Fruit fly (Drosophila melanogaster) whole organism, embryonic: Measurements from ENCODE around the gene RfC3.

ENCODE experiments used
- Ada2b ChIP-seq: fragments of 200-800 bp; sonication (Bioruptor generic); IDR thresholded peaks from 2 replicates; pipeline ENCODE4 v1.3.6; 2022; ENCODE audit warnings: missing biosample characterization, missing genetic modification characterization
- CG10366 ChIP-seq: fragments of 200-800 bp; sonication (Bioruptor generic); IDR thresholded peaks from 2 replicates; pipeline ENCODE4 v1.3.6; 2022; ENCODE audit warnings: missing biosample characterization, missing genetic modification characterization
- CG12104 ChIP-seq: fragments of 200-800 bp; sonication (Bioruptor generic); optimal IDR thresholded peaks from 3 replicates; lab custom pipeline; 2016; ENCODE audit warnings: missing biosample characterization, missing genetic modification characterization
- CG12236 ChIP-seq: fragments of 200-800 bp; sonication (Bioruptor generic); optimal IDR thresholded peaks from 2 replicates; lab custom pipeline; 2016; ENCODE audit warnings: missing biosample characterization, missing genetic modification characterization
- CG12299 ChIP-seq: fragments of 200-800 bp; sonication (Bioruptor generic); optimal IDR thresholded peaks from 2 replicates; lab custom pipeline; 2018; ENCODE audit warnings: missing biosample characterization, mild to moderate bottlenecking, missing genetic modification characterization
- CG12942 ChIP-seq: fragments of 200-800 bp; sonication (Bioruptor generic); optimal IDR thresholded peaks from 3 replicates; lab custom pipeline; 2016; ENCODE audit warnings: missing biosample characterization, missing genetic modification characterization
- CG13624 ChIP-seq: fragments of 200-800 bp; sonication (Bioruptor generic); optimal IDR thresholded peaks from 2 replicates; lab custom pipeline; 2016; ENCODE audit warnings: missing biosample characterization, missing genetic modification characterization
- CG14710 ChIP-seq: fragments of 200-800 bp; sonication (Bioruptor generic); optimal IDR thresholded peaks from 3 replicates; lab custom pipeline; 2019; ENCODE audit warnings: missing biosample characterization, mild to moderate bottlenecking, missing genetic modification characterization, moderate library complexity
- CG1603 ChIP-seq: fragments of 200-800 bp; sonication (Bioruptor generic); optimal IDR thresholded peaks from 2 replicates; lab custom pipeline; 2019; ENCODE audit warnings: missing biosample characterization, mild to moderate bottlenecking, missing genetic modification characterization, moderate library complexity
- CG18262 ChIP-seq: fragments of 200-800 bp; optimal IDR thresholded peaks from 3 replicates; lab custom pipeline; 2019; ENCODE audit warnings: missing biosample characterization, mild to moderate bottlenecking, missing genetic modification characterization, moderate library complexity
- CG2120 ChIP-seq: fragments of 200-800 bp; sonication (Bioruptor generic); optimal IDR thresholded peaks from 3 replicates; lab custom pipeline; 2016; ENCODE audit warnings: missing biosample characterization, missing genetic modification characterization
- CG30403 ChIP-seq: fragments of 200-800 bp; sonication (Bioruptor generic); optimal IDR thresholded peaks from 3 replicates; lab custom pipeline; 2016; ENCODE audit warnings: missing biosample characterization, missing genetic modification characterization
- CG3281 ChIP-seq: fragments of 200-800 bp; sonication (Bioruptor generic); optimal IDR thresholded peaks from 3 replicates; lab custom pipeline; 2017; ENCODE audit warnings: missing biosample characterization, mild to moderate bottlenecking, missing genetic modification characterization
- CG4820 ChIP-seq: fragments of 200-800 bp; sonication (Bioruptor generic); optimal IDR thresholded peaks from 3 replicates; lab custom pipeline; 2016; ENCODE audit warnings: missing biosample characterization, missing genetic modification characterization
- CG5953 ChIP-seq: fragments of 200-800 bp; sonication (Bioruptor generic); IDR thresholded peaks from 2 replicates; pipeline ENCODE4 v1.3.6; 2022; ENCODE audit warnings: missing biosample characterization, missing genetic modification characterization
- CG6765 ChIP-seq: fragments of 200-800 bp; sonication (Bioruptor generic); optimal IDR thresholded peaks from 3 replicates; lab custom pipeline; 2017; ENCODE audit warnings: missing biosample characterization, mild to moderate bottlenecking, missing genetic modification characterization
- CG6791 ChIP-seq: fragments of 200-800 bp; sonication (Bioruptor generic); IDR thresholded peaks from 3 replicates; pipeline ENCODE4 v1.3.6; 2022; ENCODE audit warnings: missing biosample characterization, missing genetic modification characterization; ENCODE audit not compliant: partially characterized antibody
- CG7372 ChIP-seq: fragments of 200-800 bp; sonication (Bioruptor generic); IDR thresholded peaks from 2 replicates; pipeline ENCODE4 v1.3.6; 2022; ENCODE audit warnings: missing biosample characterization, missing genetic modification characterization
- CG7556 ChIP-seq: fragments of 200-800 bp; sonication (Bioruptor generic); optimal IDR thresholded peaks from 2 replicates; lab custom pipeline; 2017; ENCODE audit warnings: missing biosample characterization, mild to moderate bottlenecking, missing genetic modification characterization
- CG7987 ChIP-seq: fragments of 200-800 bp; sonication (Bioruptor generic); optimal IDR thresholded peaks from 2 replicates; lab custom pipeline; 2018; ENCODE audit warnings: missing biosample characterization, mild to moderate bottlenecking, missing genetic modification characterization, moderate library complexity
- CG8944 ChIP-seq: fragments of 200-800 bp; sonication (Bioruptor generic); optimal IDR thresholded peaks from 3 replicates; lab custom pipeline; 2016; ENCODE audit warnings: missing biosample characterization, missing genetic modification characterization
- CG9727 ChIP-seq: fragments of 200-800 bp; sonication (Bioruptor generic); optimal IDR thresholded peaks from 3 replicates; lab custom pipeline; 2017; ENCODE audit warnings: missing biosample characterization, mild to moderate bottlenecking, missing genetic modification characterization
- D19B ChIP-seq: fragments of 200-800 bp; sonication (Bioruptor generic); optimal IDR thresholded peaks from 2 replicates; lab custom pipeline; 2017; ENCODE audit warnings: missing biosample characterization, mild to moderate bottlenecking, missing genetic modification characterization
- Dbx ChIP-seq: fragments of 200-800 bp; sonication (Bioruptor generic); IDR thresholded peaks from 3 replicates; pipeline ENCODE4 v1.3.6; 2022; ENCODE audit warnings: missing biosample characterization, missing genetic modification characterization
- Dek ChIP-seq: fragments of 200-800 bp; sonication (Bioruptor generic); optimal IDR thresholded peaks from 3 replicates; lab custom pipeline; 2019; ENCODE audit warnings: missing biosample characterization, mild to moderate bottlenecking, missing genetic modification characterization, moderate library complexity
- H2.0 ChIP-seq: fragments of 200-800 bp; sonication (Bioruptor generic); IDR thresholded peaks from 2 replicates; pipeline ENCODE4 v1.3.6; 2022; ENCODE audit warnings: missing biosample characterization, missing genetic modification characterization
- Hey ChIP-seq: fragments of 200-800 bp; sonication (Bioruptor generic); optimal IDR thresholded peaks from 3 replicates; lab custom pipeline; 2018; ENCODE audit warnings: missing biosample characterization, mild to moderate bottlenecking, missing genetic modification characterization
- Med ChIP-seq: fragments of 200-800 bp; sonication (Bioruptor generic); peaks from one replicate; lab custom pipeline; 2016; ENCODE audit warnings: missing biosample characterization, missing genetic modification characterization, mild to moderate bottlenecking, inconsistent platforms, moderate library complexity
- Rfx ChIP-seq: fragments of 200-800 bp; sonication (Bioruptor generic); IDR thresholded peaks from 2 replicates; pipeline ENCODE4 v1.3.6; 2022; ENCODE audit warnings: missing biosample characterization, missing genetic modification characterization
- Xbp1 ChIP-seq: fragments of 200-800 bp; sonication (Bioruptor generic); optimal IDR thresholded peaks from 3 replicates; lab custom pipeline; 2016; ENCODE audit warnings: missing biosample characterization, mild to moderate bottlenecking, missing genetic modification characterization
- az2 ChIP-seq: fragments of 200-800 bp; sonication (Bioruptor generic); optimal IDR thresholded peaks from 3 replicates; lab custom pipeline; 2016; ENCODE audit warnings: missing biosample characterization, missing genetic modification characterization
- btn ChIP-seq: fragments of 200-800 bp; sonication (Bioruptor generic); optimal IDR thresholded peaks from 2 replicates; lab custom pipeline; 2016; ENCODE audit warnings: missing biosample characterization, missing genetic modification characterization
- cas ChIP-seq: fragments of 200-800 bp; sonication (Bioruptor generic); IDR thresholded peaks from 2 replicates; pipeline ENCODE4 v1.3.6; 2022; ENCODE audit warnings: missing biosample characterization, missing genetic modification characterization
- cato ChIP-seq: fragments of 200-800 bp; sonication (Bioruptor generic); optimal IDR thresholded peaks from 2 replicates; lab custom pipeline; 2016; ENCODE audit warnings: missing biosample characterization, missing genetic modification characterization, borderline replicate concordance
- chn ChIP-seq: fragments of 200-800 bp; sonication (Bioruptor generic); optimal IDR thresholded peaks from 2 replicates; lab custom pipeline; 2016; ENCODE audit warnings: missing biosample characterization, missing genetic modification characterization
- crp ChIP-seq, 2 experiments: fragments of 200-800 bp; sonication (Bioruptor generic); optimal IDR thresholded peaks; 2 replicates in 1 of 2; 3 replicates in 1 of 2; lab custom pipeline; 2017; ENCODE audit warnings: missing biosample characterization in 2 of 2, missing genetic modification characterization in 2 of 2, mild to moderate bottlenecking in 1 of 2, moderate library complexity in 1 of 2
- cwo ChIP-seq: fragments of 200-800 bp; sonication (Bioruptor generic); optimal IDR thresholded peaks from 3 replicates; lab custom pipeline; 2017; ENCODE audit warnings: missing biosample characterization, missing genetic modification characterization, mild to moderate bottlenecking, moderate library complexity, missing genetic modification reagents
- fd96Cb ChIP-seq: fragments of 200-800 bp; sonication (Bioruptor generic); optimal IDR thresholded peaks from 2 replicates; lab custom pipeline; 2018; ENCODE audit warnings: missing biosample characterization, mild to moderate bottlenecking, missing genetic modification characterization, moderate library complexity
- hbn ChIP-seq: fragments of 200-800 bp; sonication (Bioruptor generic); IDR thresholded peaks from 2 replicates; pipeline ENCODE4 v1.3.6; 2022; ENCODE audit warnings: missing biosample characterization, missing genetic modification characterization; ENCODE audit not compliant: partially characterized antibody
- hkb ChIP-seq, 2 experiments: fragments of 200-800 bp in 1 of 2; fragments of >200 bp in 1 of 2; sonication (Bioruptor generic) in 1 of 2; IDR thresholded peaks in 1 of 2; optimal IDR thresholded peaks in 1 of 2; 2 replicates each; pipeline versions ENCODE4 v1.3.6 to Lab custom; 2017 to 2022; ENCODE audit warnings: missing biosample characterization in 1 of 2, missing genetic modification characterization in 1 of 2
- nerfin-1 ChIP-seq: fragments of 200-800 bp; sonication (Bioruptor generic); optimal IDR thresholded peaks from 3 replicates; lab custom pipeline; 2019; ENCODE audit warnings: missing biosample characterization, mild to moderate bottlenecking, missing genetic modification characterization, moderate library complexity
- oc ChIP-seq: fragments of 200-800 bp; sonication (Bioruptor generic); optimal IDR thresholded peaks from 2 replicates; lab custom pipeline; 2018; ENCODE audit warnings: missing biosample characterization, mild to moderate bottlenecking, missing genetic modification characterization, moderate library complexity
- onecut ChIP-seq: fragments of 200-800 bp; sonication (Bioruptor generic); IDR thresholded peaks from 2 replicates; pipeline ENCODE4 v1.3.6; 2022; ENCODE audit warnings: missing biosample characterization, missing genetic modification characterization
- peb ChIP-seq: fragments of 200-800 bp; sonication (Bioruptor generic); IDR thresholded peaks from 2 replicates; pipeline ENCODE4 v1.3.6; 2022; ENCODE audit warnings: missing biosample characterization, missing genetic modification characterization
- pho ChIP-seq: fragments of 200-800 bp; sonication (Bioruptor generic); optimal IDR thresholded peaks from 2 replicates; lab custom pipeline; 2016; ENCODE audit warnings: missing biosample characterization, missing genetic modification characterization
- row ChIP-seq: fragments of 200-800 bp; sonication (Bioruptor generic); IDR thresholded peaks from 3 replicates; pipeline ENCODE4 v1.3.6; 2022; ENCODE audit warnings: missing biosample characterization, missing genetic modification characterization
- sc ChIP-seq, 3 experiments: fragments of >200 bp in 2 of 3; fragments of 200-800 bp in 1 of 3; sonication (Bioruptor generic) in 1 of 3; optimal IDR thresholded peaks; 2 replicates in 2 of 3; 3 replicates in 1 of 3; lab custom pipeline; 2017; ENCODE audit warnings: mild to moderate bottlenecking in 1 of 3, missing biosample characterization in 1 of 3, missing genetic modification characterization in 1 of 3, missing genetic modification reagents in 1 of 3
- tin ChIP-seq: fragments of 200-800 bp; sonication (Bioruptor generic); optimal IDR thresholded peaks from 3 replicates; lab custom pipeline; 2016; ENCODE audit warnings: missing biosample characterization, missing genetic modification characterization
- yki ChIP-seq: fragments of >200 bp; optimal IDR thresholded peaks from 3 replicates; lab custom pipeline; 2018
- zen2 ChIP-seq: fragments of 200-800 bp; sonication (Bioruptor generic); IDR thresholded peaks from 3 replicates; pipeline ENCODE4 v1.3.6; 2022; ENCODE audit warnings: missing biosample characterization, missing genetic modification characterization; ENCODE audit not compliant: partially characterized antibody

The RfC3 gene

dm6 chr2L:10428528-10428927 lies 9.5 kb downstream of the RfC3 start, which contains the start of gene CG5188 (continued):
- TF ChIP-seq CG6791 (GFP tag; lab: Robert Waterston, UW) (0 out of 3 replicates have a peak, but pooled peaks have one; percentile 45), Dek (peak; percentile 54), Dbx (GFP tag; lab: Robert Waterston, UW) (peak; percentile 66; the same call in 1 of the 3 replicates), CG12104 (GFP tag; lab: Kevin White, UChicago) (no peak), CG2120 (GFP tag; lab: Kevin White, UChicago) (peak; percentile 56), CG9727 (peak; percentile 16), onecut (GFP tag; lab: Robert Waterston, UW) (no peak), crp (GFP tag; optimal IDR thresholded peaks at IDR 0.05; lab: Kevin White, UChicago) (peak in 1 of 2 experiments; percentile 5), row (peak; percentile 82), chn (peak; percentile 17), Xbp1 (GFP tag; lab: Kevin White, UChicago) (peak; percentile 57), CG10366 (GFP tag; lab: Robert Waterston, UW) (no peak), az2 (GFP tag; lab: Kevin White, UChicago) (peak; percentile 68), CG7556 (peak; percentile 60), sc (optimal IDR thresholded peaks at IDR 0.05; lab: Kevin White, UChicago) (no peak), sc (GFP tag; optimal IDR thresholded peaks at IDR 0.05; lab: Kevin White, UChicago) (no peak), CG12236 (GFP tag; lab: Kevin White, UChicago) (no peak), hbn (no peak), H2.0 (peak; percentile 45), CG13624 (no peak), zen2 (peak; percentile 11; the same call in 2 of the 3 replicates), fd96Cb (tag; lab: Kevin White, UChicago) (peak; percentile 17), cas (GFP tag; lab: Robert Waterston, UW) (no peak), CG12299 (tag; lab: Kevin White, UChicago) (no peak), CG30403 (GFP tag; lab: Kevin White, UChicago) (peak; percentile 50), cato (no peak), CG4820 (GFP tag; lab: Kevin White, UChicago) (peak; percentile 31), CG3281 (GFP tag; lab: Kevin White, UChicago) (peak; percentile 40), CG18262 (tag; lab: Kevin White, UChicago) (peak; percentile 49), CG14710 (tag; lab: Kevin White, UChicago) (peak; percentile 42), btn (GFP tag; lab: Kevin White, UChicago) (no peak), CG5953 (GFP tag; lab: Robert Waterston, UW) (peak; percentile 54; the same call in 1 of the 2 replicates), Rfx (peak; percentile 61), Ada2b (GFP tag; lab: Robert Waterston, UW) (peak; percentile 62), CG8944 (GFP tag; lab: Kevin White, UChicago) (no peak), CG7987 (GFP tag; lab: Kevin White, UChicago) (no peak), D19B (GFP tag; lab: Kevin White, UChicago) (no peak), hkb (optimal IDR thresholded peaks at IDR 0.05; lab: Kevin White, UChicago) (no peak), hkb (GFP tag; IDR thresholded peaks at IDR 0.05; lab: Robert Waterston, UW) (peak; percentile 61; the same call in 1 of the 2 replicates), peb (GFP tag; lab: Robert Waterston, UW) (no peak), nerfin-1 (tag; lab: Kevin White, UChicago) (peak; percentile 48), pho (GFP tag; lab: Kevin White, UChicago) (no peak), CG6765 (GFP tag; lab: Kevin White, UChicago) (no peak), CG7372 (GFP tag; lab: Robert Waterston, UW) (no peak), Med (GFP tag; lab: Kevin White, UChicago) (peak; percentile 65), oc (tag; lab: Kevin White, UChicago) (peak; percentile 14), tin (GFP tag; lab: Kevin White, UChicago) (peak; percentile 56), CG1603 (tag; lab: Kevin White, UChicago) (peak; percentile 28), yki (lab: Kevin White, UChicago) (no peak), cwo (GFP tag; lab: Kevin White, UChicago) (peak; percentile 27), CG12942 (GFP tag; lab: Kevin White, UChicago) (no peak), Hey (tag; lab: Kevin White, UChicago) (no peak)
